Fruit fly (Drosophila melanogaster): ENCODE measurements around the gene Fbxl4.

- TF ChIP-seq rn (GFP tag; IDR thresholded peaks at IDR 0.05) (no peak), CG8159 (tag; optimal IDR thresholded peaks at IDR 0.05) (no peak), Ets98B (GFP tag; IDR thresholded peaks at IDR 0.05) (peak; percentile 31; the same call in 1 of the 2 replicates), CG34367 (tag; optimal IDR thresholded peaks at IDR 0.05) (no peak)
These were observed 21.9 kb downstream of the Fbxl4 start for dm6 chrX:14215834-14216233.

All from whole organism, pupa.